Fruit fly (Drosophila melanogaster) S2 (cell line): ENCODE data around the gene CG12171.

Source experiments
- CG8478 ChIP-seq: fragments of >200 bp; optimal IDR thresholded peaks from 2 replicates; lab custom pipeline; 2018
- CTCF ChIP-seq, 2 experiments: fragments of >200 bp; optimal IDR thresholded peaks; 2 replicates each; lab custom pipeline; 2018

- no peak for TF ChIP-seq CG8478 (lab: Kevin White, UChicago)
- no peak for TF ChIP-seq CTCF (optimal IDR thresholded peaks at IDR 0.05; lab: Kevin White, UChicago)
Measured at dm6 chr3R:5635524-5635923, 2.1 kb downstream of the CG12171 start, which contains the start of gene CG31546.
